Worm (Caenorhabditis elegans) whole organism, L1 larva: ENCODE data around the gene gpc-1.
A peak's percentile ranks its signal among the peaks of the same experiment; 100 is the strongest.

Experiments
- C16A3.4 ChIP-seq: fragments of 150-350 bp; optimal IDR thresholded peaks from 2 replicates; lab custom pipeline; 2014; ENCODE audit warnings: missing biosample characterization, missing genetic modification characterization
- aly-2 ChIP-seq: fragments of 150-350 bp; optimal IDR thresholded peaks from 2 replicates; lab custom pipeline; 2014; ENCODE audit warnings: missing biosample characterization, missing genetic modification characterization
- ama-1 ChIP-seq: fragments of 150-350 bp; optimal IDR thresholded peaks from 2 replicates; lab custom pipeline; 2014
- blmp-1 ChIP-seq: fragments of 150-350 bp; optimal IDR thresholded peaks from 2 replicates; lab custom pipeline; 2014; ENCODE audit warnings: missing biosample characterization, missing genetic modification characterization
- ceh-88 ChIP-seq: fragments of 200-800 bp; sonication (Bioruptor generic); IDR thresholded peaks from 2 replicates; pipeline ENCODE4 v1.3.6; 2022; ENCODE audit warnings: missing genetic modification characterization, missing compliant biosample characterization
- ces-1 ChIP-seq: fragments of 150-350 bp; optimal IDR thresholded peaks from 2 replicates; lab custom pipeline; 2014; ENCODE audit warnings: missing biosample characterization, missing genetic modification reagents, missing genetic modification characterization
- dpl-1 ChIP-seq, 3 experiments: fragments of 150-350 bp in 2 of 3; sonication (generic microtip) in 1 of 3; optimal IDR thresholded peaks; 2 replicates each; lab custom pipeline; 2014 to 2017; ENCODE audit warnings: missing biosample characterization in 3 of 3, missing genetic modification characterization in 3 of 3, missing genetic modification reagents in 3 of 3
- dsc-1 ChIP-seq: sonication (generic microtip); optimal IDR thresholded peaks from 2 replicates; lab custom pipeline; 2016; ENCODE audit warnings: mild to moderate bottlenecking, missing genetic modification characterization, missing compliant biosample characterization
- efl-1 ChIP-seq, 4 experiments: fragments of 150-350 bp; optimal IDR thresholded peaks in 3 of 4; peaks in 1 of 4; 1 replicate in 1 of 4; 2 replicates in 3 of 4; lab custom pipeline; 2014; ENCODE audit warnings: missing biosample characterization in 2 of 4, missing genetic modification characterization in 2 of 4, missing genetic modification reagents in 2 of 4
- efl-3 ChIP-seq: fragments of 200-800 bp; sonication (Bioruptor generic); optimal IDR thresholded peaks from 2 replicates; lab custom pipeline; 2018; ENCODE audit warnings: mild to moderate bottlenecking, missing genetic modification characterization, missing compliant biosample characterization
- elt-3 ChIP-seq, 6 experiments: fragments of 150-350 bp in 1 of 6; sonication (generic microtip); optimal IDR thresholded peaks; 2 replicates each; lab custom pipeline; 2017 to 2018; ENCODE audit warnings: missing biosample characterization in 6 of 6, missing genetic modification characterization in 6 of 6, inconsistent platforms in 1 of 6
- ets-5 ChIP-seq: fragments of 200-800 bp; sonication (Bioruptor generic); IDR thresholded peaks from 2 replicates; pipeline ENCODE4 v1.3.6; 2022; ENCODE audit warnings: missing genetic modification characterization, missing compliant biosample characterization
- fkh-10 ChIP-seq: sonication (generic microtip); optimal IDR thresholded peaks from 2 replicates; lab custom pipeline; 2017; ENCODE audit warnings: missing biosample characterization, missing genetic modification reagents, missing genetic modification characterization
- fkh-4 ChIP-seq: sonication (generic microtip); optimal IDR thresholded peaks from 2 replicates; lab custom pipeline; 2016; ENCODE audit warnings: missing compliant biosample characterization, missing genetic modification characterization, borderline replicate concordance
- fos-1 ChIP-seq: fragments of 150-350 bp; optimal IDR thresholded peaks from 2 replicates; lab custom pipeline; 2014; ENCODE audit warnings: missing biosample characterization, missing genetic modification characterization
- grh-1 ChIP-seq: fragments of 200-800 bp; sonication (Bioruptor generic); IDR thresholded peaks from 2 replicates; pipeline ENCODE4 v1.3.6; 2022; ENCODE audit warnings: missing genetic modification reagents, missing genetic modification characterization, missing compliant biosample characterization
- hlh-4 ChIP-seq: sonication (generic microtip); optimal IDR thresholded peaks from 2 replicates; lab custom pipeline; 2016; ENCODE audit warnings: mild to moderate bottlenecking, missing genetic modification characterization, missing compliant biosample characterization
- hpl-2 ChIP-seq: fragments of 150-350 bp; optimal IDR thresholded peaks from 2 replicates; lab custom pipeline; 2014; ENCODE audit warnings: missing biosample characterization, missing genetic modification reagents, missing genetic modification characterization
- irx-1 ChIP-seq: sonication (generic microtip); optimal IDR thresholded peaks from 2 replicates; lab custom pipeline; 2016; ENCODE audit warnings: missing genetic modification characterization, missing compliant biosample characterization
- lin-14 ChIP-seq: fragments of 200-800 bp; sonication (Bioruptor generic); optimal IDR thresholded peaks from 2 replicates; lab custom pipeline; 2018; ENCODE audit warnings: mild to moderate bottlenecking, missing genetic modification characterization, moderate library complexity, missing compliant biosample characterization
- lin-15B ChIP-seq: fragments of 150-350 bp; sonication (generic microtip); optimal IDR thresholded peaks from 3 replicates; lab custom pipeline; 2014; ENCODE audit warnings: missing biosample characterization, missing genetic modification characterization
- lin-35 ChIP-seq, 2 experiments: fragments of 150-350 bp; optimal IDR thresholded peaks; 2 replicates each; lab custom pipeline; 2014; ENCODE audit warnings: missing biosample characterization in 2 of 2, missing genetic modification characterization in 2 of 2, missing genetic modification reagents in 2 of 2
- lin-39 ChIP-seq: fragments of 150-350 bp; optimal IDR thresholded peaks from 2 replicates; lab custom pipeline; 2014; ENCODE audit warnings: missing biosample characterization, missing genetic modification reagents, missing genetic modification characterization
- lsy-2 ChIP-seq, 2 experiments: fragments of 150-350 bp; optimal IDR thresholded peaks; 2 replicates each; lab custom pipeline; 2014; ENCODE audit warnings: missing biosample characterization in 2 of 2, missing genetic modification characterization in 2 of 2
- mab-9 ChIP-seq: fragments of 200-800 bp; sonication (Bioruptor generic); IDR thresholded peaks from 2 replicates; pipeline ENCODE4 v1.3.6; 2022; ENCODE audit warnings: missing genetic modification reagents, missing genetic modification characterization, missing compliant biosample characterization
- mef-2 ChIP-seq: fragments of 150-350 bp; optimal IDR thresholded peaks from 2 replicates; lab custom pipeline; 2014; ENCODE audit warnings: missing biosample characterization, missing genetic modification characterization
- mep-1 ChIP-seq: fragments of 150-350 bp; optimal IDR thresholded peaks from 2 replicates; lab custom pipeline; 2014; ENCODE audit warnings: missing biosample characterization, missing genetic modification characterization
- nhr-19 ChIP-seq: fragments of 200-800 bp; sonication (Bioruptor generic); conservative IDR thresholded peaks from 2 replicates; pipeline ENCODE4 v1.3.6; 2022; ENCODE audit warnings: missing genetic modification characterization, missing compliant biosample characterization
- nhr-20 ChIP-seq: sonication (generic microtip); optimal IDR thresholded peaks from 2 replicates; lab custom pipeline; 2016; ENCODE audit warnings: mild to moderate bottlenecking, missing genetic modification characterization, missing compliant biosample characterization
- nhr-237 ChIP-seq: fragments of 150-350 bp; optimal IDR thresholded peaks from 2 replicates; lab custom pipeline; 2014; ENCODE audit warnings: missing biosample characterization, missing genetic modification characterization
- nhr-71 ChIP-seq: sonication (generic microtip); optimal IDR thresholded peaks from 2 replicates; lab custom pipeline; 2016; ENCODE audit warnings: mild to moderate bottlenecking, missing genetic modification characterization, moderate library complexity, missing compliant biosample characterization
- nhr-77 ChIP-seq: fragments of 150-350 bp; optimal IDR thresholded peaks from 2 replicates; lab custom pipeline; 2014; ENCODE audit warnings: missing biosample characterization, missing genetic modification characterization
- nhr-84 ChIP-seq: sonication (generic microtip); optimal IDR thresholded peaks from 2 replicates; lab custom pipeline; 2017; ENCODE audit warnings: missing biosample characterization, missing genetic modification characterization
- nhr-85 ChIP-seq: sonication (generic microtip); peaks from one replicate; lab custom pipeline; 2016; ENCODE audit warnings: missing genetic modification characterization, inconsistent platforms, missing compliant biosample characterization
- nhr-90 ChIP-seq: sonication (generic microtip); optimal IDR thresholded peaks from 2 replicates; lab custom pipeline; 2016; ENCODE audit warnings: mild to moderate bottlenecking, missing genetic modification characterization, missing compliant biosample characterization; ENCODE audit not compliant: poor library complexity
- pag-3 ChIP-seq: sonication (generic microtip); optimal IDR thresholded peaks from 2 replicates; lab custom pipeline; 2017; ENCODE audit warnings: missing genetic modification characterization, mild to moderate bottlenecking, missing compliant biosample characterization, antibody characterized with exemption, borderline replicate concordance; ENCODE audit not compliant: insufficient read depth
- rnt-1 ChIP-seq: sonication (generic microtip); optimal IDR thresholded peaks from 2 replicates; lab custom pipeline; 2016; ENCODE audit warnings: mild to moderate bottlenecking, missing genetic modification characterization, moderate library complexity, missing compliant biosample characterization
- skn-1 ChIP-seq: fragments of 150-350 bp; optimal IDR thresholded peaks from 2 replicates; lab custom pipeline; 2014; ENCODE audit warnings: missing biosample characterization, missing genetic modification characterization
- snu-23 ChIP-seq: sonication (generic microtip); optimal IDR thresholded peaks from 2 replicates; lab custom pipeline; 2016; ENCODE audit warnings: missing genetic modification characterization, missing compliant biosample characterization
- sptf-1 ChIP-seq: fragments of 150-350 bp; optimal IDR thresholded peaks from 2 replicates; lab custom pipeline; 2014; ENCODE audit warnings: missing biosample characterization, missing genetic modification characterization
- tbx-2 ChIP-seq: sonication (generic microtip); optimal IDR thresholded peaks from 2 replicates; lab custom pipeline; 2016; ENCODE audit warnings: missing genetic modification characterization, missing compliant biosample characterization
- unc-130 ChIP-seq: fragments of 150-350 bp; optimal IDR thresholded peaks from 2 replicates; lab custom pipeline; 2017; ENCODE audit warnings: missing biosample characterization, missing genetic modification characterization, inconsistent platforms
- unc-30 ChIP-seq: sonication (generic microtip); optimal IDR thresholded peaks from 2 replicates; lab custom pipeline; 2017; ENCODE audit warnings: missing biosample characterization, missing genetic modification characterization
- unc-98 ChIP-seq: fragments of 200-800 bp; sonication (Bioruptor generic); IDR thresholded peaks from 2 replicates; pipeline ENCODE4 v1.3.6; 2022; ENCODE audit warnings: missing genetic modification characterization, missing compliant biosample characterization
- xbp-1 ChIP-seq: sonication (generic microtip); optimal IDR thresholded peaks from 2 replicates; lab custom pipeline; 2016; ENCODE audit warnings: missing genetic modification characterization, missing compliant biosample characterization
- zip-4 ChIP-seq: fragments of 200-800 bp; sonication (Bioruptor generic); optimal IDR thresholded peaks from 2 replicates; lab custom pipeline; 2018; ENCODE audit warnings: mild to moderate bottlenecking, missing genetic modification characterization, moderate library complexity, missing compliant biosample characterization
- ztf-4 ChIP-seq: fragments of 150-350 bp; optimal IDR thresholded peaks from 2 replicates; lab custom pipeline; 2014; ENCODE audit warnings: missing biosample characterization, missing genetic modification characterization

Gene gpc-1

DNA sequence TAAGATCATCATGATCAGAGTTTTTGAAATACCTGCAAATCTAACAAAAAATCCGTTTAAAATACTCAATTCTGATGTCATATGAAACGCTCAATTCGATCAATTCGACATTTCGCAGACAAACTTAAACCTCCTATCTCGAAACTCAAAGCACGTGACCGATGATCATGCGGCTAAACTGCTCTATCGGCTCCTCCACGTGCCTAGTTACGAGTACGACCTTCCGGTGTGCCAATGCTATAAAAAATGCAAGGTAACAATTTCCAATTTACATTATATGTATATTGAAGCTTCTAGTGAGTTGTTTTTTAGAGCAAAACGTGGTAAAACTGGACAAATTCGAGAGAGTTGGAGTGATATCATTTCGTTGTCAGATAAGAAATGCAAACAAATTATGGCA is 26.4 kb upstream of the gpc-1 start (continued):
- TF ChIP-seq mep-1 (tag; lab: Kevin White, UChicago) (no peak), elt-3 (tag; optimal IDR thresholded peaks at IDR 0.05; lab: Kevin White, UChicago) (no peak), nhr-237 (tag; lab: Kevin White, UChicago) (no peak), unc-130 (peak; percentile 54), dsc-1 (tag; lab: Kevin White, UChicago) (no peak), snu-23 (GFP tag; lab: Kevin White, UChicago) (peak; percentile 42), unc-30 (no peak), pag-3 (tag; lab: Kevin White, UChicago) (no peak), C16A3.4 (tag; lab: Kevin White, UChicago) (no peak), lin-39 (tag; lab: Kevin White, UChicago) (no peak), fos-1 (tag; lab: Kevin White, UChicago) (no peak), nhr-90 (tag; lab: Kevin White, UChicago) (peak; percentile 17), lsy-2 (tag; optimal IDR thresholded peaks at IDR 0.05; lab: Kevin White, UChicago) (peak in 1 of 2 experiments; percentile 6), fkh-4 (tag; lab: Kevin White, UChicago) (no peak), nhr-20 (tag; lab: Kevin White, UChicago) (peak; percentile 66), irx-1 (tag; lab: Kevin White, UChicago) (no peak), mef-2 (no peak), ceh-88 (no peak), efl-1 (optimal IDR thresholded peaks at IDR 0.05; lab: Kevin White, UChicago) (no peak), efl-1 (GFP tag; optimal IDR thresholded peaks at IDR 0.05 in 1 of 2; lab: Kevin White, UChicago) (peak in 1 of 2 experiments; percentile 81), efl-3 (GFP tag; lab: Kevin White, UChicago) (no peak), ztf-4 (tag; lab: Kevin White, UChicago) (no peak), aly-2 (tag; lab: Kevin White, UChicago) (no peak), zip-4 (GFP tag; lab: Kevin White, UChicago) (no peak), rnt-1 (tag; lab: Kevin White, UChicago) (no peak), nhr-84 (tag; lab: Kevin White, UChicago) (no peak), unc-98 (GFP tag; lab: Robert Waterston, UW) (no peak), xbp-1 (no peak), fkh-10 (GFP tag; lab: Kevin White, UChicago) (no peak), hpl-2 (GFP tag; lab: Kevin White, UChicago) (no peak), nhr-77 (tag; lab: Kevin White, UChicago) (no peak), ces-1 (GFP tag; lab: Kevin White, UChicago) (no peak), sptf-1 (no peak), lin-35 (GFP tag; optimal IDR thresholded peaks at IDR 0.05; lab: Kevin White, UChicago) (peak; percentile 0 to 20), dpl-1 (GFP tag; optimal IDR thresholded peaks at IDR 0.05; lab: Kevin White, UChicago) (no peak), lin-15B (no peak), ama-1 (lab: Kevin White, UChicago) (no peak), tbx-2 (tag; lab: Kevin White, UChicago) (no peak), hlh-4 (tag; lab: Kevin White, UChicago) (no peak), ets-5 (GFP tag; lab: Robert Waterston, UW) (no peak), skn-1 (tag; lab: Kevin White, UChicago) (no peak), grh-1 (GFP tag; lab: Robert Waterston, UW) (no peak), mab-9 (GFP tag; lab: Robert Waterston, UW) (no peak)
- TF ChIP-seq, all 84 proteins: peak for 17

DNA sequence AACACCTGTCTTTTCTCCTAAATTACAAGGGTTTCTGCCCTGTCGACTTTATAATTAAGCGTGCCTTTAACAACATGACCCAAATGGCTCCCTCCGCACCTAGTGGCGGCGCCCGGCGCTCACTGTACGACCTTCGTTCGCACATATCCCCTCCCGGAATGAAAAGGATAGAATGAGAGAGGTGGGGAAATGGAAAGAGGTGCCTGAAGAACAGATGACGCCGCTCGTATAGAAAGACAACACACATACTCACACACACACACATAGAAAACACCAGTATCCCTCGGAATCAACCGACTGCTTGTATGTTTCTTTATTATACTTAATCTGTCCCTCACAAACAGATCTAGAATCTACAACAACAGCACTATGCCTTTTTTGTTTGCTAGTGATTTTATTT is 25.1 kb upstream of the gpc-1 start:
- TF ChIP-seq blmp-1 (tag; lab: Kevin White, UChicago) = peak; percentile 57
- peak; percentile 35 for TF ChIP-seq lin-14 (GFP tag; lab: Kevin White, UChicago)
- TF ChIP-seq nhr-19 (GFP tag; lab: Robert Waterston, UW) = 0 out of 2 replicates have a peak, but pooled peaks have one; percentile 12
- peak; percentile 37 for TF ChIP-seq nhr-85 (tag; lab: Kevin White, UChicago)
- no peak for TF ChIP-seq nhr-71
- no peak for TF ChIP-seq ama-1 (lab: Kevin White, UChicago)
- TF ChIP-seq mep-1 (tag; lab: Kevin White, UChicago) = peak; percentile 31
